Worm (Caenorhabditis elegans): ENCODE measurements around the gene let-767.

DNA sequence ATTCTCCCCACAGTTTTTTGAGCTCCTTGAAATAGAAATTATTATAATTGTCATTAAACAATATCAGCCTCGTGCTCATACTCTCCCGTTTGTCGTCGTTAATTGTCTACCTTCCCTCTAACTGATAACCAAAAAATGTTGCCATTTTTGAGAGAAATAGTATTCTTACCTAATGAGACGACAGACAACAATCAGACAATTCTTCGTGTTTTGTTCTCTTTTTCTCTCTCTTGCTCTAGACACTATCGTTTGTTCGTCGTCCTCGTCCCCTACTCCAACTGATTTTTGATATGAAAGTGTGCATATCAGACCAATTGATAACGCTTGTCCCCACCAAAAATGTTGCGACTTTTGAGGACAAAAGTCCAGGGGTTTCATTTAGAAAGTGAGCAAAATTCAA, 21.8 kb upstream of the let-767 start:
- TF ChIP-seq unc-86 (tag; optimal IDR thresholded peaks at IDR 0.05) (no peak), ceh-31 (tag; optimal IDR thresholded peaks at IDR 0.05) (no peak), fax-1 (tag; optimal IDR thresholded peaks at IDR 0.05) (no peak), hlh-13 (GFP tag; optimal IDR thresholded peaks at IDR 0.05) (no peak), zip-5 (tag; optimal IDR thresholded peaks at IDR 0.05) (no peak), pha-4 (tag; optimal IDR thresholded peaks at IDR 0.05) (no peak), pat-9 (tag; optimal IDR thresholded peaks at IDR 0.05) (no peak), ama-1 (optimal IDR thresholded peaks at IDR 0.05) (no peak)
